Worm (Caenorhabditis elegans) whole organism, L3 larva: ENCODE measurements around the gene bath-31.

ENCODE experiments used
- R02D3.7 ChIP-seq: fragments of 150-350 bp; optimal IDR thresholded peaks from 2 replicates; lab custom pipeline; 2014; ENCODE audit warnings: missing biosample characterization, missing genetic modification characterization
- ZK546.5 ChIP-seq: sonication (generic microtip); optimal IDR thresholded peaks from 2 replicates; lab custom pipeline; 2017; ENCODE audit warnings: missing biosample characterization, missing genetic modification characterization
- aly-2 ChIP-seq: fragments of 150-350 bp; optimal IDR thresholded peaks from 2 replicates; lab custom pipeline; 2014; ENCODE audit warnings: missing biosample characterization, missing genetic modification characterization
- ceh-16 ChIP-seq: sonication (generic microtip); optimal IDR thresholded peaks from 2 replicates; lab custom pipeline; 2017; ENCODE audit warnings: missing biosample characterization, missing genetic modification characterization
- ceh-28 ChIP-seq: fragments of 150-350 bp; optimal IDR thresholded peaks from 2 replicates; lab custom pipeline; 2014; ENCODE audit warnings: missing biosample characterization, missing genetic modification reagents, missing genetic modification characterization
- ceh-82 ChIP-seq: fragments of 150-350 bp; optimal IDR thresholded peaks from 2 replicates; lab custom pipeline; 2014; ENCODE audit warnings: missing biosample characterization, missing genetic modification characterization
- ceh-9 ChIP-seq: sonication (generic microtip); optimal IDR thresholded peaks from 2 replicates; lab custom pipeline; 2018; ENCODE audit warnings: missing biosample characterization, missing genetic modification characterization
- daf-12 ChIP-seq: fragments of 150-350 bp; optimal IDR thresholded peaks from 2 replicates; lab custom pipeline; 2014; ENCODE audit warnings: missing biosample characterization, missing genetic modification reagents, missing genetic modification characterization
- egl-27 ChIP-seq: sonication (generic microtip); optimal IDR thresholded peaks from 4 replicates; lab custom pipeline; 2017; ENCODE audit warnings: missing biosample characterization, missing genetic modification reagents, missing genetic modification characterization
- egl-5 ChIP-seq: fragments of 150-350 bp; optimal IDR thresholded peaks from 2 replicates; lab custom pipeline; 2017; ENCODE audit warnings: missing biosample characterization, missing genetic modification reagents, missing genetic modification characterization, inconsistent platforms
- elt-1 ChIP-seq: fragments of 150-350 bp; optimal IDR thresholded peaks from 2 replicates; lab custom pipeline; 2014; ENCODE audit warnings: missing biosample characterization, missing genetic modification characterization
- elt-2 ChIP-seq: sonication (generic microtip); optimal IDR thresholded peaks from 2 replicates; lab custom pipeline; 2016; ENCODE audit warnings: missing genetic modification reagents, mild to moderate bottlenecking, missing genetic modification characterization, missing compliant biosample characterization
- elt-3 ChIP-seq, 3 experiments: fragments of 150-350 bp in 1 of 3; sonication (generic microtip) in 2 of 3; optimal IDR thresholded peaks; 2 replicates in 2 of 3; 4 replicates in 1 of 3; lab custom pipeline; 2014 to 2017; ENCODE audit warnings: missing biosample characterization in 3 of 3, missing genetic modification characterization in 3 of 3
- eor-1 ChIP-seq, 2 experiments: fragments of 150-350 bp; optimal IDR thresholded peaks; 2 replicates each; lab custom pipeline; 2014 to 2018; ENCODE audit warnings: missing biosample characterization in 2 of 2, missing genetic modification characterization in 2 of 2
- fkh-10 ChIP-seq: sonication (generic microtip); optimal IDR thresholded peaks from 2 replicates; lab custom pipeline; 2017; ENCODE audit warnings: missing biosample characterization, missing genetic modification reagents, missing genetic modification characterization
- fkh-2 ChIP-seq: fragments of 150-350 bp; optimal IDR thresholded peaks from 2 replicates; lab custom pipeline; 2014; ENCODE audit warnings: missing biosample characterization, missing genetic modification reagents, missing genetic modification characterization
- fos-1 ChIP-seq: fragments of 150-350 bp; optimal IDR thresholded peaks from 2 replicates; lab custom pipeline; 2014; ENCODE audit warnings: missing biosample characterization, missing genetic modification characterization
- hmg-11 ChIP-seq: sonication (generic microtip); optimal IDR thresholded peaks from 2 replicates; lab custom pipeline; 2016; ENCODE audit warnings: missing genetic modification characterization, missing compliant biosample characterization
- jun-1 ChIP-seq: fragments of 150-350 bp; optimal IDR thresholded peaks from 2 replicates; lab custom pipeline; 2014; ENCODE audit warnings: missing biosample characterization, missing genetic modification reagents, missing genetic modification characterization
- lin-15B ChIP-seq: fragments of 150-350 bp; optimal IDR thresholded peaks from 2 replicates; lab custom pipeline; 2014; ENCODE audit warnings: missing biosample characterization, missing genetic modification characterization
- lin-39 ChIP-seq: fragments of 150-350 bp; optimal IDR thresholded peaks from 2 replicates; lab custom pipeline; 2018; ENCODE audit warnings: missing biosample characterization, missing genetic modification reagents, missing genetic modification characterization
- mdl-1 ChIP-seq: fragments of 150-350 bp; optimal IDR thresholded peaks from 2 replicates; lab custom pipeline; 2014; ENCODE audit warnings: missing biosample characterization, missing genetic modification characterization
- mml-1 ChIP-seq: fragments of 150-350 bp; sonication (generic microtip); optimal IDR thresholded peaks from 3 replicates; lab custom pipeline; 2014; ENCODE audit warnings: missing biosample characterization, missing genetic modification characterization
- nfya-1 ChIP-seq: sonication (generic microtip); optimal IDR thresholded peaks from 2 replicates; lab custom pipeline; 2017; ENCODE audit warnings: missing genetic modification characterization, mild to moderate bottlenecking, missing compliant biosample characterization, antibody characterized with exemption, moderate library complexity; ENCODE audit not compliant: insufficient read depth
- nhr-11 ChIP-seq: fragments of 150-350 bp; optimal IDR thresholded peaks from 2 replicates; lab custom pipeline; 2014; ENCODE audit warnings: missing biosample characterization, missing genetic modification characterization
- nhr-12 ChIP-seq: fragments of 150-350 bp; optimal IDR thresholded peaks from 2 replicates; lab custom pipeline; 2014; ENCODE audit warnings: missing biosample characterization, missing genetic modification characterization
- nhr-23 ChIP-seq: fragments of 150-350 bp; optimal IDR thresholded peaks from 2 replicates; lab custom pipeline; 2014; ENCODE audit warnings: missing biosample characterization, missing genetic modification reagents, missing genetic modification characterization
- nhr-237 ChIP-seq: fragments of 150-350 bp; optimal IDR thresholded peaks from 2 replicates; lab custom pipeline; 2014; ENCODE audit warnings: missing biosample characterization, missing genetic modification characterization
- nhr-25 ChIP-seq: sonication (generic microtip); optimal IDR thresholded peaks from 2 replicates; lab custom pipeline; 2017; ENCODE audit warnings: missing biosample characterization, missing genetic modification characterization
- nhr-28 ChIP-seq: fragments of 150-350 bp; optimal IDR thresholded peaks from 2 replicates; lab custom pipeline; 2014; ENCODE audit warnings: missing biosample characterization, missing genetic modification characterization
- nhr-43 ChIP-seq: sonication (generic microtip); optimal IDR thresholded peaks from 2 replicates; lab custom pipeline; 2016; ENCODE audit warnings: mild to moderate bottlenecking, missing genetic modification characterization, missing compliant biosample characterization; ENCODE audit not compliant: poor library complexity, severe bottlenecking
- nhr-67 ChIP-seq: fragments of 150-350 bp; optimal IDR thresholded peaks from 2 replicates; lab custom pipeline; 2014; ENCODE audit warnings: missing biosample characterization, missing genetic modification characterization
- nhr-76 ChIP-seq: fragments of 150-350 bp; sonication (generic microtip); optimal IDR thresholded peaks from 5 replicates; lab custom pipeline; 2014; ENCODE audit warnings: missing biosample characterization, missing genetic modification characterization
- nhr-77 ChIP-seq: fragments of 150-350 bp; optimal IDR thresholded peaks from 2 replicates; lab custom pipeline; 2014; ENCODE audit warnings: missing biosample characterization, missing genetic modification characterization
- pha-4 ChIP-seq: fragments of 150-350 bp; optimal IDR thresholded peaks from 2 replicates; lab custom pipeline; 2014; ENCODE audit warnings: missing biosample characterization, missing genetic modification reagents, missing genetic modification characterization
- pqm-1 ChIP-seq: fragments of 150-350 bp; optimal IDR thresholded peaks from 2 replicates; lab custom pipeline; 2017; ENCODE audit warnings: missing biosample characterization, missing genetic modification characterization, inconsistent platforms
- sea-2 ChIP-seq: fragments of 150-350 bp; sonication (generic microtip); optimal IDR thresholded peaks from 4 replicates; lab custom pipeline; 2014; ENCODE audit warnings: missing biosample characterization, missing genetic modification reagents, missing genetic modification characterization
- skn-1 ChIP-seq: fragments of 150-350 bp; optimal IDR thresholded peaks from 2 replicates; lab custom pipeline; 2014; ENCODE audit warnings: missing biosample characterization, missing genetic modification characterization
- snpc-4 ChIP-seq: fragments of 150-350 bp; optimal IDR thresholded peaks from 2 replicates; lab custom pipeline; 2014; ENCODE audit warnings: missing biosample characterization, missing genetic modification characterization
- tbx-2 ChIP-seq: sonication (generic microtip); optimal IDR thresholded peaks from 2 replicates; lab custom pipeline; 2016; ENCODE audit warnings: mild to moderate bottlenecking, missing genetic modification characterization, missing compliant biosample characterization
- unc-39 ChIP-seq: sonication (generic microtip); optimal IDR thresholded peaks from 4 replicates; lab custom pipeline; 2017; ENCODE audit warnings: missing biosample characterization, missing genetic modification characterization
- unc-62 ChIP-seq: fragments of 150-350 bp; sonication (generic microtip); optimal IDR thresholded peaks from 4 replicates; lab custom pipeline; 2014; ENCODE audit warnings: missing biosample characterization, missing genetic modification reagents, missing genetic modification characterization
- zag-1 ChIP-seq: fragments of 150-350 bp; optimal IDR thresholded peaks from 2 replicates; lab custom pipeline; 2014; ENCODE audit warnings: missing biosample characterization, missing genetic modification characterization
- ztf-11 ChIP-seq: fragments of 150-350 bp; optimal IDR thresholded peaks from 2 replicates; lab custom pipeline; 2014; ENCODE audit warnings: missing biosample characterization, missing genetic modification characterization

Gene bath-31

DNA sequence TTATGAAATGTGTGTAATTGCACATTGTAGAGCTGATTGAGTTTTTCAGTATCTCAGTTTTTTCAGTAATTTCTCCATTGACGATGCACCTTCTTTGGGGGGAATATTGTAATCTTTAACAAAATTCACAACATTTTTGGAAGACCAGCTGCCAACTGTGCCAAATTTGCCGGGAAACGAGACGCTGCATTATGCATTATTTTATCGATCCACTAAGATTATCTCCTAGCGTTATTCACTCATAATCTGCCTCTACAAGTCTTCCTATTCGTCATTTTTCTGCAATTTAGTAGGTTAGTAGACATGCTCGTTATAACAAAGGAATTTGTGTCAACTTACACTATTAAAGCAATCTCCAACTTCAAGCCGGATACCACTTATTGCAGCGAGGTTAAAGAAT lies at the start of gene bath-31, which contains the start of gene sdz-12:
Gene bath-31 (plus strand): TSS at position 251 of the 400 bp plus-strand sequence.
Gene sdz-12 (minus strand): TSS at position 101 of the 400 bp plus-strand sequence.
- TF ChIP-seq elt-3 (tag; optimal IDR thresholded peaks at IDR 0.05; lab: Kevin White, UChicago) (no peak), pha-4 (tag; lab: Kevin White, UChicago) (no peak), nhr-76 (tag; lab: Kevin White, UChicago) (no peak), fkh-2 (tag; lab: Kevin White, UChicago) (no peak), jun-1 (no peak), ceh-16 (tag; lab: Kevin White, UChicago) (no peak), ZK546.5 (no peak), egl-27 (tag; lab: Kevin White, UChicago) (no peak)

DNA sequence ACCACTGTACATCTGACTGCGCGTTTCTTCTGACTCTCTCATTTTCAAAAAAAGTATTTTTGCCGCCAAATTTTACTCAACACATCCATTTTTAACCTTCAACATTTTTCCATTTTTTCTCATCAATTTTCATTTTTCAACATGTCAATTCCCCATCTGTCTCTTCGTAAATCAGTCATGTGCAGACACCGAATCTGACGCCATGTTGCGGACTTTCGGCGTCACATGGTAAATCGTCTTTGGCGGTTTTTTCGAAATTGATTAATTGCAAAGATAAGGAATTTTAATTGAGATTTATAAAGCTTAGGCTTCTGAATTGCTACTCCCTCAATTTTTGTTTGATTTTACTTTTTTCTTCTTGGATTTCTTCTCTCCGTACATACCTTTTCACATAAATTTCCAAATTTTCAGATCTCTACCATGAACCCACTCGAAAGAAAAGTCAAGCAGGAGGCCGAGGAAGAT lies 49.0 kb upstream of the bath-31 start, which contains the start of gene F19B10.1:
Gene F19B10.1 (plus strand): TSS at position 415 of the 465 bp plus-strand sequence.
- TF ChIP-seq ceh-82 (tag; lab: Kevin White, UChicago) (no peak), fkh-2 (tag; lab: Kevin White, UChicago) (no peak), fkh-10 (GFP tag; lab: Kevin White, UChicago) (no peak), daf-12 (tag; lab: Kevin White, UChicago) (no peak), elt-2 (tag; lab: Kevin White, UChicago) (peak; percentile 70), egl-5 (tag; lab: Kevin White, UChicago) (peak; percentile 34), eor-1 (tag; optimal IDR thresholded peaks at IDR 0.05; lab: Kevin White, UChicago) (no peak), lin-15B (tag; lab: Kevin White, UChicago) (peak; percentile 65), ztf-11 (tag; lab: Kevin White, UChicago) (no peak), snpc-4 (tag; lab: Kevin White, UChicago) (peak; percentile 62), unc-39 (tag; lab: Kevin White, UChicago) (no peak), nhr-28 (tag; lab: Kevin White, UChicago) (no peak), ceh-28 (tag; lab: Kevin White, UChicago) (no peak), pqm-1 (tag; lab: Kevin White, UChicago) (no peak), mml-1 (tag; lab: Kevin White, UChicago) (no peak), pha-4 (tag; lab: Kevin White, UChicago) (peak; percentile 81), fos-1 (tag; lab: Kevin White, UChicago) (no peak), elt-1 (tag; lab: Kevin White, UChicago) (peak; percentile 44), nhr-12 (tag; lab: Kevin White, UChicago) (no peak), nhr-43 (tag; lab: Kevin White, UChicago) (peak; percentile 50), aly-2 (tag; lab: Kevin White, UChicago) (no peak), egl-27 (tag; lab: Kevin White, UChicago) (no peak), ceh-9 (tag; lab: Kevin White, UChicago) (no peak), nhr-237 (tag; lab: Kevin White, UChicago) (no peak), ceh-16 (tag; lab: Kevin White, UChicago) (no peak), mdl-1 (tag; lab: Kevin White, UChicago) (no peak), nhr-67 (tag; lab: Kevin White, UChicago) (no peak), jun-1 (no peak), unc-62 (peak; percentile 63), ZK546.5 (no peak), R02D3.7 (tag; lab: Kevin White, UChicago) (peak; percentile 74), nhr-25 (tag; lab: Kevin White, UChicago) (peak; percentile 85), elt-3 (tag; optimal IDR thresholded peaks at IDR 0.05; lab: Kevin White, UChicago) (no peak), sea-2 (GFP tag; lab: Kevin White, UChicago) (no peak), zag-1 (tag; lab: Kevin White, UChicago) (no peak), tbx-2 (tag; lab: Kevin White, UChicago) (no peak), nhr-77 (tag; lab: Kevin White, UChicago) (no peak), hmg-11 (tag; lab: Kevin White, UChicago) (no peak), nhr-23 (peak; percentile 65), lin-39 (tag; lab: Kevin White, UChicago) (peak; percentile 45), skn-1 (no peak), nfya-1 (tag; lab: Kevin White, UChicago) (peak; percentile 81), nhr-76 (tag; lab: Kevin White, UChicago) (no peak), nhr-11 (tag; lab: Kevin White, UChicago) (no peak)
